Fruit fly (Drosophila melanogaster): Measurements from ENCODE around the gene CG9837.

CG9837 gene

DNA sequence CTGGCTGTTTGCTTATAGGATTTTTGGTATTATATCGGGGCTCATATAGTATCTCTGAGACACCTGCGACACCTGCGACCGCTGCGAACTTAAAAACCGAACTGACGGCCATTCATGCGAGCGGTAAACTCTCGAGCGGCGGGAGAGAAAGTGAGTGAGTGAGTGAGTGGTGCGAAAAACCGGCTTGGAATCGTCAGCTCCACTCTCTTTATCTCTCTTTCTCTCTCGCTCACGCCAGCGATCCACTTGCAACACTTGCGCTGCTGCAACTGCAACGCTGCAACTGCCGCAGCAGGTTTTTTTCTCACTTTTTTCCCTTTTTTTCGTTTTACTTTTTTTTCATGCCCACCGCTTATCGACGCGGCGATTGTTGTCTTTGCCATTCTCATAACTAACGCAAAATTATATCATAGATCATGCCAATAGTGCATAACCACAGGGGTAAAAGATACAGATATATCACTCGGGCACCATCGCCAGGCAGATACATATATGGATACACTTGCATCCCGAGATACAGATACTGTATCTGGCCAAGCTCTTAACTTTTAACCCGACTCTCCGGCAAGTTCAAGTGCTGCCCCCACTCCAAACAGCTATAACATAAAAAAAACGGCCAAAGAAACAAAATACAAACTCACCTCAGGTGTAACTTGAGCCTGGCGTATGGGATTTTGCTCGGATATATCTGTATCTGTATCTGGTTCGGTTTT is 20.8 kb downstream of the CG9837 start:
- TF ChIP-seq fkh (GFP tag; optimal IDR thresholded peaks at IDR 0.05) = no peak
- no peak for TF ChIP-seq Sox14 (GFP tag; optimal IDR thresholded peaks at IDR 0.05)
- no peak for TF ChIP-seq Met (GFP tag; optimal IDR thresholded peaks at IDR 0.05)
- TF ChIP-seq CG11902 (GFP tag; optimal IDR thresholded peaks at IDR 0.05) = no peak
- peak; percentile 73; the same call in 2 of the 3 replicates for TF ChIP-seq eg (GFP tag; IDR thresholded peaks at IDR 0.05)
- no peak for TF ChIP-seq cyc (GFP tag; optimal IDR thresholded peaks at IDR 0.05)
- no peak for TF ChIP-seq Sox15 (GFP tag; optimal IDR thresholded peaks at IDR 0.05)
- TF ChIP-seq CG10631 (GFP tag; optimal IDR thresholded peaks at IDR 0.05) = no peak
- TF ChIP-seq Hr38 (GFP tag; optimal IDR thresholded peaks at IDR 0.05) = no peak
- TF ChIP-seq net (GFP tag; optimal IDR thresholded peaks at IDR 0.05) = peak; percentile 57
- TF ChIP-seq CG8632 (GFP tag; optimal IDR thresholded peaks at IDR 0.05) = no peak
- TF ChIP-seq CG3032 (tag; optimal IDR thresholded peaks at IDR 0.05) = peak; percentile 43
- no peak for TF ChIP-seq CG11762 (GFP tag; optimal IDR thresholded peaks at IDR 0.05; ENCODE audit: insufficient read depth)
- TF ChIP-seq Smox (GFP tag; optimal IDR thresholded peaks at IDR 0.05) = no peak
- no peak for TF ChIP-seq Ets21C (GFP tag; optimal IDR thresholded peaks at IDR 0.05)
- TF ChIP-seq fd59A (GFP tag; optimal IDR thresholded peaks at IDR 0.05) = no peak
- TF ChIP-seq topi (GFP tag; optimal IDR thresholded peaks at IDR 0.05) = no peak
- TF ChIP-seq CG3919 (GFP tag; optimal IDR thresholded peaks at IDR 0.05) = peak; percentile 71
- peak; percentile 94 for TF ChIP-seq Blimp-1 (GFP tag; optimal IDR thresholded peaks at IDR 0.05)
- no peak for TF ChIP-seq CG7368 (GFP tag; optimal IDR thresholded peaks at IDR 0.05)
- peak; percentile 58 for TF ChIP-seq svp (GFP tag)
- TF ChIP-seq dsx (GFP tag; optimal IDR thresholded peaks at IDR 0.05; ENCODE audit: poor library complexity, severe bottlenecking) = peak; percentile 60
- peak; percentile 82 for TF ChIP-seq CG6854 (GFP tag; optimal IDR thresholded peaks at IDR 0.05)
- peak; percentile 31 for TF ChIP-seq pdm3 (GFP tag; optimal IDR thresholded peaks at IDR 0.05)
- TF ChIP-seq OdsH (GFP tag; optimal IDR thresholded peaks at IDR 0.05) = no peak
- no peak for TF ChIP-seq Hr4 (GFP tag; optimal IDR thresholded peaks at IDR 0.05)
- TF ChIP-seq CG6276 (GFP tag; optimal IDR thresholded peaks at IDR 0.05) = peak; percentile 80
- peak; percentile 70 for TF ChIP-seq Eip78C (GFP tag)
- TF ChIP-seq dac (GFP tag; optimal IDR thresholded peaks at IDR 0.05) = peak; percentile 9
- TF ChIP-seq Gug (GFP tag; IDR thresholded peaks at IDR 0.05) = no peak
- no peak for TF ChIP-seq esn (GFP tag; optimal IDR thresholded peaks at IDR 0.05)
- peak; percentile 27 for TF ChIP-seq CG10669 (GFP tag; optimal IDR thresholded peaks at IDR 0.05)
- TF ChIP-seq CG9139 (GFP tag; optimal IDR thresholded peaks at IDR 0.05) = peak; percentile 81
- TF ChIP-seq CG1621 (tag; optimal IDR thresholded peaks at IDR 0.05) = peak; percentile 20
- peak; percentile 71; the same call in 2 of the 3 replicates for TF ChIP-seq CG6163 (GFP tag; IDR thresholded peaks at IDR 0.05)
- TF ChIP-seq CG34406 (GFP tag; optimal IDR thresholded peaks at IDR 0.05) = no peak
- no peak for TF ChIP-seq acj6 (GFP tag; optimal IDR thresholded peaks at IDR 0.05)
- TF ChIP-seq CG32006 (GFP tag; optimal IDR thresholded peaks at IDR 0.05) = peak; percentile 37
- TF ChIP-seq CG11294 (GFP tag; IDR thresholded peaks at IDR 0.05) = no peak
- peak; percentile 80 for TF ChIP-seq CG8119 (GFP tag; IDR thresholded peaks at IDR 0.05)
- no peak for TF ChIP-seq vri (GFP tag; optimal IDR thresholded peaks at IDR 0.05)
- TF ChIP-seq Lpt (GFP tag; optimal IDR thresholded peaks at IDR 0.05) = peak; percentile 74
- TF ChIP-seq Eip93F (GFP tag; optimal IDR thresholded peaks at IDR 0.05) = no peak
- peak; percentile 65 for TF ChIP-seq spab (GFP tag; optimal IDR thresholded peaks at IDR 0.05)
- peak; percentile 63 for TF ChIP-seq CG16779 (tag; optimal IDR thresholded peaks at IDR 0.05)
- TF ChIP-seq CG6792 (GFP tag; optimal IDR thresholded peaks at IDR 0.05) = no peak
- TF ChIP-seq achi (GFP tag; optimal IDR thresholded peaks at IDR 0.05) = no peak
- no peak for TF ChIP-seq CG31627 (GFP tag; optimal IDR thresholded peaks at IDR 0.05)
- no peak for TF ChIP-seq Hr39 (GFP tag; optimal IDR thresholded peaks at IDR 0.05)
- peak; percentile 45 for TF ChIP-seq Ets96B (tag; optimal IDR thresholded peaks at IDR 0.05)
- peak; percentile 48 to 87 for TF ChIP-seq ss (GFP tag; optimal IDR thresholded peaks at IDR 0.05)

Data from whole organism, prepupa.